Worm (Caenorhabditis elegans): ENCODE data around the gene fipr-21.

The fipr-21 gene

ce11 chrX:10332035-10332614 is 27.8 kb downstream of the fipr-21 start (continued):
- TF ChIP-seq fkh-4 (tag; optimal IDR thresholded peaks at IDR 0.05; ENCODE audit: borderline replicate concordance) (no peak), egl-27 (tag; optimal IDR thresholded peaks at IDR 0.05) (peak; percentile 21 to 55), jun-1 (tag; optimal IDR thresholded peaks at IDR 0.05) (peak; percentile 31), egl-13 (tag; optimal IDR thresholded peaks at IDR 0.05) (no peak), ceh-8 (GFP tag; optimal IDR thresholded peaks at IDR 0.05) (no peak), snu-23 (GFP tag; optimal IDR thresholded peaks at IDR 0.05) (peak; percentile 43), pag-3 (tag; optimal IDR thresholded peaks at IDR 0.05; ENCODE audit: borderline replicate concordance, insufficient read depth) (no peak), pax-3 (tag; optimal IDR thresholded peaks at IDR 0.05) (no peak), nhr-90 (tag; optimal IDR thresholded peaks at IDR 0.05; ENCODE audit: poor library complexity) (peak; percentile 15), skn-1 (tag; optimal IDR thresholded peaks at IDR 0.05) (peak; percentile 78), snpc-4 (tag; optimal IDR thresholded peaks at IDR 0.05) (no peak), elt-2 (tag; optimal IDR thresholded peaks at IDR 0.05) (peak; percentile 47), aha-1 (tag; optimal IDR thresholded peaks at IDR 0.05) (no peak), C34B4.2 (tag; optimal IDR thresholded peaks at IDR 0.05) (no peak), ceh-63 (GFP tag; optimal IDR thresholded peaks at IDR 0.05) (no peak), tlp-1 (tag; optimal IDR thresholded peaks at IDR 0.05) (no peak), zip-4 (GFP tag; optimal IDR thresholded peaks at IDR 0.05) (no peak), swsn-7 (tag; optimal IDR thresholded peaks at IDR 0.05) (no peak), hpl-2 (GFP tag; optimal IDR thresholded peaks at IDR 0.05) (no peak), Y116A8C.19 (tag; optimal IDR thresholded peaks at IDR 0.05; ENCODE audit: borderline replicate concordance) (no peak), dsc-1 (tag; optimal IDR thresholded peaks at IDR 0.05) (peak; percentile 29), elt-3 (tag; optimal IDR thresholded peaks at IDR 0.05) (peak in 2 of 6 experiments; percentile 4 to 71), nhr-84 (tag; optimal IDR thresholded peaks at IDR 0.05) (no peak), F16B12.6 (tag; optimal IDR thresholded peaks at IDR 0.05) (no peak), unc-30 (tag; optimal IDR thresholded peaks at IDR 0.05) (no peak), C16A3.4 (tag; optimal IDR thresholded peaks at IDR 0.05) (no peak), nhr-11 (tag; optimal IDR thresholded peaks at IDR 0.05) (no peak), nhr-85 (tag) (peak; percentile 89), efl-1 (optimal IDR thresholded peaks at IDR 0.05) (no peak), efl-1 (GFP tag; optimal IDR thresholded peaks at IDR 0.05 in 1 of 2) (peak in 1 of 2 experiments; percentile 78), lin-15B (tag; optimal IDR thresholded peaks at IDR 0.05) (no peak), unc-130 (tag; optimal IDR thresholded peaks at IDR 0.05) (peak; percentile 5)

ce11 chrX:10333301-10333854 is 29.0 kb downstream of the fipr-21 start, which contains the start of gene R07E3.4:
Gene R07E3.4, minus strand, starts transcription at chrX:10333351.
- TF ChIP-seq mep-1 (tag; optimal IDR thresholded peaks at IDR 0.05) (peak; percentile 18), nhr-71 (tag; optimal IDR thresholded peaks at IDR 0.05) (peak; percentile 80), nhr-20 (tag; optimal IDR thresholded peaks at IDR 0.05) (peak; percentile 86), egl-27 (tag; optimal IDR thresholded peaks at IDR 0.05) (peak in 1 of 2 experiments; percentile 17), blmp-1 (tag; optimal IDR thresholded peaks at IDR 0.05) (peak; percentile 25), alr-1 (tag; optimal IDR thresholded peaks at IDR 0.05; ENCODE audit: borderline replicate concordance) (no peak), xbp-1 (tag; optimal IDR thresholded peaks at IDR 0.05) (peak; percentile 4), nhr-85 (tag) (peak; percentile 92), nhr-47 (tag; optimal IDR thresholded peaks at IDR 0.05) (no peak), lin-14 (GFP tag; optimal IDR thresholded peaks at IDR 0.05) (peak; percentile 75), tbx-2 (tag; optimal IDR thresholded peaks at IDR 0.05) (peak; percentile 30), nhr-19 (GFP tag; conservative IDR thresholded peaks at IDR 0.05) (peak; percentile 68), elt-3 (tag; optimal IDR thresholded peaks at IDR 0.05) (peak in 1 of 6 experiments; percentile 28), grh-1 (GFP tag; IDR thresholded peaks at IDR 0.05) (peak; percentile 61), lsy-2 (tag; optimal IDR thresholded peaks at IDR 0.05) (peak in 1 of 2 experiments; percentile 1), lin-35 (GFP tag; optimal IDR thresholded peaks at IDR 0.05) (peak in 1 of 2 experiments; percentile 16), snpc-4 (tag; optimal IDR thresholded peaks at IDR 0.05) (no peak), unc-130 (tag; optimal IDR thresholded peaks at IDR 0.05) (peak; percentile 16), dpl-1 (GFP tag; optimal IDR thresholded peaks at IDR 0.05) (no peak), snu-23 (GFP tag; optimal IDR thresholded peaks at IDR 0.05) (peak; percentile 54), isw-1 (GFP tag; IDR thresholded peaks at IDR 0.05) (no peak), nhr-11 (tag; optimal IDR thresholded peaks at IDR 0.05) (peak; percentile 72), elt-2 (tag; optimal IDR thresholded peaks at IDR 0.05) (peak; percentile 79), hlh-17 (GFP tag; optimal IDR thresholded peaks at IDR 0.05; ENCODE audit: borderline replicate concordance) (no peak), pqm-1 (tag; optimal IDR thresholded peaks at IDR 0.05) (peak; percentile 9), rnt-1 (tag; optimal IDR thresholded peaks at IDR 0.05) (peak; percentile 65), nhr-90 (tag; optimal IDR thresholded peaks at IDR 0.05; ENCODE audit: poor library complexity) (peak; percentile 40)
